Fruit fly (Drosophila melanogaster): ENCODE results near the gene TwdlG.
A peak's percentile ranks its signal among the peaks of the same experiment; 100 is the strongest.

The TwdlG gene

DNA sequence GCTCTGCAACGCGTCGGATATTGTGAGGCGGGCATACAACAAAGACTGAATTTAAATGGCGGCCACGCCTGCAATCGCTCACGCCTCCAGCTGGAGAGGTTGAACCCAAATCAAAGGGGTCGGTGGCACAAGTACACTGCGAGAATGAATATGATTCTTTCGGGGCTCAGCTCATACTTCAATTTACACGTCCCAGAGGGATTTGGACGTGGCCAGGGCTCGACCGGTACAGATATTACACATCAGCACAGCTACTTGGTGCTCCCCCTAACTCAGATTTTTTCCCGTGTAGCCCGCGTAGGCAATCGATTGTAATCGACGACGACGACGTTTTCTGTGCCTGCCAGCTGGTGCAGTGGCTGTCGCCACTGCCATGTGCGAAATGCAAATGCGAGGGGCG is 37.1 kb downstream of the TwdlG start (continued):
- no peak for TF ChIP-seq CG6854 (GFP tag; optimal IDR thresholded peaks at IDR 0.05)
- peak; percentile 6 for TF ChIP-seq CG4617 (GFP tag; optimal IDR thresholded peaks at IDR 0.05; ENCODE audit: borderline replicate concordance)
- TF ChIP-seq CG2199 (GFP tag; IDR thresholded peaks at IDR 0.05) = peak; percentile 65; the same call in 1 of the 3 replicates
- peak; percentile 53 for TF ChIP-seq kay (GFP tag; optimal IDR thresholded peaks at IDR 0.05)
- TF ChIP-seq stwl (tag; optimal IDR thresholded peaks at IDR 0.05) = no peak
- TF ChIP-seq CG6654 (GFP tag; optimal IDR thresholded peaks at IDR 0.05) = peak; percentile 55
- peak; percentile 81 for TF ChIP-seq ssp (GFP tag; IDR thresholded peaks at IDR 0.05)
- peak; percentile 52 for TF ChIP-seq E2f2 (GFP tag; IDR thresholded peaks at IDR 0.05)
- peak; percentile 57 for TF ChIP-seq grn (GFP tag; optimal IDR thresholded peaks at IDR 0.05)
- TF ChIP-seq CG10321 (GFP tag; IDR thresholded peaks at IDR 0.05) = peak; percentile 66
- TF ChIP-seq CG8944 (GFP tag; optimal IDR thresholded peaks at IDR 0.05) = peak; percentile 68
- TF ChIP-seq NK7.1 (GFP tag; optimal IDR thresholded peaks at IDR 0.05) = peak; percentile 47
- TF ChIP-seq gce (GFP tag; IDR thresholded peaks at IDR 0.05) = peak; percentile 89
- TF ChIP-seq Rx (GFP tag; IDR thresholded peaks at IDR 0.05) = peak; percentile 90
- TF ChIP-seq repo (GFP tag; optimal IDR thresholded peaks at IDR 0.05) = peak; percentile 67
- peak; percentile 46 for TF ChIP-seq CG7987 (GFP tag; optimal IDR thresholded peaks at IDR 0.05)
- TF ChIP-seq dmrt11E (tag; optimal IDR thresholded peaks at IDR 0.05) = peak; percentile 31
- peak; percentile 68; the same call in 1 of the 3 replicates for TF ChIP-seq CG17361 (GFP tag; IDR thresholded peaks at IDR 0.05)
- peak; percentile 83 for TF ChIP-seq CG6272 (GFP tag; IDR thresholded peaks at IDR 0.05)
- TF ChIP-seq CG5245 (GFP tag; optimal IDR thresholded peaks at IDR 0.05) = peak; percentile 82
- no peak for TF ChIP-seq hkb (optimal IDR thresholded peaks at IDR 0.05)
- peak; percentile 92 for TF ChIP-seq hkb (GFP tag; IDR thresholded peaks at IDR 0.05)
- no peak for TF ChIP-seq da (GFP tag; optimal IDR thresholded peaks at IDR 0.05)
- TF ChIP-seq Awh (GFP tag; IDR thresholded peaks at IDR 0.05) = peak; percentile 90
- TF ChIP-seq gt (GFP tag; IDR thresholded peaks at IDR 0.05) = peak; percentile 75; the same call in 1 of the 2 replicates
- peak; percentile 69 for TF ChIP-seq CG30403 (GFP tag; optimal IDR thresholded peaks at IDR 0.05)
- peak; percentile 56 for TF ChIP-seq Mes4 (GFP tag; optimal IDR thresholded peaks at IDR 0.05)
- TF ChIP-seq CG9215 (GFP tag; IDR thresholded peaks at IDR 0.05) = peak; percentile 69
- peak; percentile 70 for TF ChIP-seq NfI (GFP tag; optimal IDR thresholded peaks at IDR 0.05)
- peak; percentile 41; the same call in 1 of the 2 replicates for TF ChIP-seq CG32767 (GFP tag; IDR thresholded peaks at IDR 0.05)
- peak; percentile 60 for TF ChIP-seq caup (GFP tag; optimal IDR thresholded peaks at IDR 0.05; ENCODE audit: severe bottlenecking)
- TF ChIP-seq CG34224 (GFP tag; IDR thresholded peaks at IDR 0.05; ENCODE audit: partially characterized antibody) = no peak
- TF ChIP-seq Nf-YA (GFP tag; IDR thresholded peaks at IDR 0.05) = peak; percentile 87
- no peak for TF ChIP-seq pan (optimal IDR thresholded peaks at IDR 0.05)
- peak in 1 of 2 experiments; percentile 92 for TF ChIP-seq pan (GFP tag; optimal IDR thresholded peaks at IDR 0.05 in 1 of 2, IDR thresholded peaks at IDR 0.05 in 1 of 2)
- peak; percentile 88 for TF ChIP-seq so (GFP tag; IDR thresholded peaks at IDR 0.05)
- peak; percentile 79 for TF ChIP-seq ro (GFP tag; IDR thresholded peaks at IDR 0.05)
- TF ChIP-seq CG8089 (GFP tag; optimal IDR thresholded peaks at IDR 0.05) = peak; percentile 77
- TF ChIP-seq Mad (GFP tag; optimal IDR thresholded peaks at IDR 0.05) = peak; percentile 29
- no peak for TF ChIP-seq Kr (GFP tag; optimal IDR thresholded peaks at IDR 0.05)
- peak; percentile 77 for TF ChIP-seq dati (GFP tag; IDR thresholded peaks at IDR 0.05)
- peak; percentile 13 for TF ChIP-seq ERR (GFP tag; optimal IDR thresholded peaks at IDR 0.05)
- peak; percentile 86 for TF ChIP-seq CG17328 (GFP tag; IDR thresholded peaks at IDR 0.05)
- peak; percentile 51 for TF ChIP-seq odd (GFP tag; optimal IDR thresholded peaks at IDR 0.05)
- TF ChIP-seq Aef1 (GFP tag; IDR thresholded peaks at IDR 0.05) = peak; percentile 90
- TF ChIP-seq HmgZ (tag; optimal IDR thresholded peaks at IDR 0.05) = peak; percentile 45
- no peak for TF ChIP-seq CG14860 (GFP tag; IDR thresholded peaks at IDR 0.05; ENCODE audit: partially characterized antibody)
- no peak for TF ChIP-seq Trl (optimal IDR thresholded peaks at IDR 0.05)
- TF ChIP-seq Trl (GFP tag; optimal IDR thresholded peaks at IDR 0.05) = peak; percentile 64
- TF ChIP-seq pum (GFP tag; optimal IDR thresholded peaks at IDR 0.05) = peak; percentile 76
- TF ChIP-seq knrl (GFP tag; IDR thresholded peaks at IDR 0.05; ENCODE audit: partially characterized antibody) = no peak
- TF ChIP-seq CG12659 (GFP tag; optimal IDR thresholded peaks at IDR 0.05) = peak; percentile 76
- no peak for TF ChIP-seq sd (tag; optimal IDR thresholded peaks at IDR 0.05)

Measured in whole organism, embryonic.